Fruit fly (Drosophila melanogaster) whole organism, pupa: ENCODE measurements around the gene xit.

ENCODE experiments used
- CG14655 ChIP-seq: fragments of 200-800 bp; sonication (Bioruptor generic); optimal IDR thresholded peaks from 3 replicates; lab custom pipeline; 2017; ENCODE audit warnings: mild to moderate bottlenecking, missing biosample characterization, missing genetic modification reagents, missing genetic modification characterization
- CG15710 ChIP-seq: fragments of 200-800 bp; sonication (Bioruptor generic); optimal IDR thresholded peaks from 2 replicates; lab custom pipeline; 2018; ENCODE audit warnings: missing biosample characterization, mild to moderate bottlenecking, missing genetic modification characterization, moderate library complexity
- CG32121 ChIP-seq: fragments of 200-800 bp; sonication (Bioruptor generic); IDR thresholded peaks from 2 replicates; pipeline ENCODE4 v1.3.6; 2022; ENCODE audit warnings: missing biosample characterization, missing genetic modification characterization

DNA sequence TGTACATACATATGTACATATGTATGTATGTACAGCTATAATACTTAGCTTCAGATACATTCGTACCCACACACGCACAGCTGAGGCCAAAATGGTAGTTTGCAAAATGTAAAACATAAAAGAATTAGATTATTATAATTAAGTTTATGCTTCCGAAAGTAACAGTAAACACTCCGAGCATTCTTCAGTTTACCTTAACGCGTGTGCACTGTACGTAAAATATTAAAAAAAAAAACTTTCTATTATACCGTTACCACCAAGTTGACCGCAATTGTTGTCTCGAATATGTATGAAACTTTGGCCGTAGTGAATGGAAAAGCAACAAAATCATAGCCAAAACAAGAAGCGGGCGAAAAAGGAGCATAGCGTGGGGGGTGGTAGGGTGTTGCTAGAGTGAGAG, 33.7 kb downstream of the xit start:
- TF ChIP-seq CG32121 (GFP tag; lab: Robert Waterston, UW) (peak; percentile 88), CG15710 (tag; lab: Kevin White, UChicago) (peak; percentile 61), CG14655 (GFP tag; lab: Kevin White, UChicago) (peak; percentile 85)
